Worm (Caenorhabditis elegans) whole organism, L1 larva: ENCODE data around the gene F35B3.3.

Experiments
- C04F5.9 ChIP-seq: sonication (generic microtip); optimal IDR thresholded peaks from 2 replicates; lab custom pipeline; 2016; ENCODE audit warnings: missing genetic modification characterization, missing compliant biosample characterization
- C16A3.4 ChIP-seq: fragments of 150-350 bp; optimal IDR thresholded peaks from 2 replicates; lab custom pipeline; 2014; ENCODE audit warnings: missing biosample characterization, missing genetic modification characterization
- Y116A8C.19 ChIP-seq: sonication (generic microtip); optimal IDR thresholded peaks from 2 replicates; lab custom pipeline; 2016; ENCODE audit warnings: missing compliant biosample characterization, missing genetic modification characterization, borderline replicate concordance
- aly-2 ChIP-seq: fragments of 150-350 bp; optimal IDR thresholded peaks from 2 replicates; lab custom pipeline; 2014; ENCODE audit warnings: missing biosample characterization, missing genetic modification characterization
- blmp-1 ChIP-seq: fragments of 150-350 bp; optimal IDR thresholded peaks from 2 replicates; lab custom pipeline; 2014; ENCODE audit warnings: missing biosample characterization, missing genetic modification characterization
- ces-1 ChIP-seq: fragments of 150-350 bp; optimal IDR thresholded peaks from 2 replicates; lab custom pipeline; 2014; ENCODE audit warnings: missing biosample characterization, missing genetic modification reagents, missing genetic modification characterization
- dsc-1 ChIP-seq: sonication (generic microtip); optimal IDR thresholded peaks from 2 replicates; lab custom pipeline; 2016; ENCODE audit warnings: mild to moderate bottlenecking, missing genetic modification characterization, missing compliant biosample characterization
- efl-1 ChIP-seq, 4 experiments: fragments of 150-350 bp; optimal IDR thresholded peaks in 3 of 4; peaks in 1 of 4; 1 replicate in 1 of 4; 2 replicates in 3 of 4; lab custom pipeline; 2014; ENCODE audit warnings: missing biosample characterization in 2 of 4, missing genetic modification characterization in 2 of 4, missing genetic modification reagents in 2 of 4
- efl-3 ChIP-seq: fragments of 200-800 bp; sonication (Bioruptor generic); optimal IDR thresholded peaks from 2 replicates; lab custom pipeline; 2018; ENCODE audit warnings: mild to moderate bottlenecking, missing genetic modification characterization, missing compliant biosample characterization
- egl-13 ChIP-seq: sonication (generic microtip); optimal IDR thresholded peaks from 2 replicates; lab custom pipeline; 2016; ENCODE audit warnings: missing genotype, missing genetic modification reagents, missing genetic modification characterization, missing compliant biosample characterization
- egl-27 ChIP-seq, 2 experiments: fragments of 150-350 bp in 1 of 2; sonication (generic microtip); optimal IDR thresholded peaks; 3 replicates each; lab custom pipeline; 2017 to 2018; ENCODE audit warnings: missing biosample characterization in 2 of 2, missing genetic modification characterization in 2 of 2, missing genetic modification reagents in 2 of 2
- elt-3 ChIP-seq, 6 experiments: fragments of 150-350 bp in 1 of 6; sonication (generic microtip); optimal IDR thresholded peaks; 2 replicates each; lab custom pipeline; 2017 to 2018; ENCODE audit warnings: missing biosample characterization in 6 of 6, missing genetic modification characterization in 6 of 6, inconsistent platforms in 1 of 6
- fkh-4 ChIP-seq: sonication (generic microtip); optimal IDR thresholded peaks from 2 replicates; lab custom pipeline; 2016; ENCODE audit warnings: missing compliant biosample characterization, missing genetic modification characterization, borderline replicate concordance
- fos-1 ChIP-seq: fragments of 150-350 bp; optimal IDR thresholded peaks from 2 replicates; lab custom pipeline; 2014; ENCODE audit warnings: missing biosample characterization, missing genetic modification characterization
- grh-1 ChIP-seq: fragments of 200-800 bp; sonication (Bioruptor generic); IDR thresholded peaks from 2 replicates; pipeline ENCODE4 v1.3.6; 2022; ENCODE audit warnings: missing genetic modification reagents, missing genetic modification characterization, missing compliant biosample characterization
- hlh-17 ChIP-seq: fragments of 200-800 bp; sonication (Bioruptor generic); optimal IDR thresholded peaks from 2 replicates; lab custom pipeline; 2018; ENCODE audit warnings: missing genetic modification characterization, mild to moderate bottlenecking, missing compliant biosample characterization, moderate library complexity, borderline replicate concordance
- hpl-2 ChIP-seq: fragments of 150-350 bp; optimal IDR thresholded peaks from 2 replicates; lab custom pipeline; 2014; ENCODE audit warnings: missing biosample characterization, missing genetic modification reagents, missing genetic modification characterization
- irx-1 ChIP-seq: sonication (generic microtip); optimal IDR thresholded peaks from 2 replicates; lab custom pipeline; 2016; ENCODE audit warnings: missing genetic modification characterization, missing compliant biosample characterization
- isw-1 ChIP-seq: fragments of 200-800 bp; sonication (Bioruptor generic); IDR thresholded peaks from 2 replicates; pipeline ENCODE4 v1.3.6; 2022; ENCODE audit warnings: missing genetic modification characterization, missing compliant biosample characterization
- lin-14 ChIP-seq: fragments of 200-800 bp; sonication (Bioruptor generic); optimal IDR thresholded peaks from 2 replicates; lab custom pipeline; 2018; ENCODE audit warnings: mild to moderate bottlenecking, missing genetic modification characterization, moderate library complexity, missing compliant biosample characterization
- lin-35 ChIP-seq, 2 experiments: fragments of 150-350 bp; optimal IDR thresholded peaks; 2 replicates each; lab custom pipeline; 2014; ENCODE audit warnings: missing biosample characterization in 2 of 2, missing genetic modification characterization in 2 of 2, missing genetic modification reagents in 2 of 2
- lin-39 ChIP-seq: fragments of 150-350 bp; optimal IDR thresholded peaks from 2 replicates; lab custom pipeline; 2014; ENCODE audit warnings: missing biosample characterization, missing genetic modification reagents, missing genetic modification characterization
- lir-3 ChIP-seq: sonication (generic microtip); optimal IDR thresholded peaks from 2 replicates; lab custom pipeline; 2016; ENCODE audit warnings: mild to moderate bottlenecking, missing genetic modification characterization, moderate library complexity, missing compliant biosample characterization; ENCODE audit not compliant: poor library complexity
- lsy-2 ChIP-seq, 2 experiments: fragments of 150-350 bp; optimal IDR thresholded peaks; 2 replicates each; lab custom pipeline; 2014; ENCODE audit warnings: missing biosample characterization in 2 of 2, missing genetic modification characterization in 2 of 2
- mab-9 ChIP-seq: fragments of 200-800 bp; sonication (Bioruptor generic); IDR thresholded peaks from 2 replicates; pipeline ENCODE4 v1.3.6; 2022; ENCODE audit warnings: missing genetic modification reagents, missing genetic modification characterization, missing compliant biosample characterization
- mdl-1 ChIP-seq, 2 experiments: fragments of 150-350 bp; optimal IDR thresholded peaks; 2 replicates each; lab custom pipeline; 2014 to 2017; ENCODE audit warnings: missing biosample characterization in 2 of 2, missing genetic modification characterization in 2 of 2, inconsistent platforms in 1 of 2
- mep-1 ChIP-seq: fragments of 150-350 bp; optimal IDR thresholded peaks from 2 replicates; lab custom pipeline; 2014; ENCODE audit warnings: missing biosample characterization, missing genetic modification characterization
- nhr-11 ChIP-seq: fragments of 150-350 bp; optimal IDR thresholded peaks from 2 replicates; lab custom pipeline; 2014; ENCODE audit warnings: missing biosample characterization, missing genetic modification characterization
- nhr-19 ChIP-seq: fragments of 200-800 bp; sonication (Bioruptor generic); conservative IDR thresholded peaks from 2 replicates; pipeline ENCODE4 v1.3.6; 2022; ENCODE audit warnings: missing genetic modification characterization, missing compliant biosample characterization
- nhr-20 ChIP-seq: sonication (generic microtip); optimal IDR thresholded peaks from 2 replicates; lab custom pipeline; 2016; ENCODE audit warnings: mild to moderate bottlenecking, missing genetic modification characterization, missing compliant biosample characterization
- nhr-28 ChIP-seq: fragments of 150-350 bp; optimal IDR thresholded peaks from 2 replicates; lab custom pipeline; 2014; ENCODE audit warnings: missing biosample characterization, missing genetic modification characterization
- nhr-71 ChIP-seq: sonication (generic microtip); optimal IDR thresholded peaks from 2 replicates; lab custom pipeline; 2016; ENCODE audit warnings: mild to moderate bottlenecking, missing genetic modification characterization, moderate library complexity, missing compliant biosample characterization
- nhr-77 ChIP-seq: fragments of 150-350 bp; optimal IDR thresholded peaks from 2 replicates; lab custom pipeline; 2014; ENCODE audit warnings: missing biosample characterization, missing genetic modification characterization
- nhr-85 ChIP-seq: sonication (generic microtip); peaks from one replicate; lab custom pipeline; 2016; ENCODE audit warnings: missing genetic modification characterization, inconsistent platforms, missing compliant biosample characterization
- nhr-90 ChIP-seq: sonication (generic microtip); optimal IDR thresholded peaks from 2 replicates; lab custom pipeline; 2016; ENCODE audit warnings: mild to moderate bottlenecking, missing genetic modification characterization, missing compliant biosample characterization; ENCODE audit not compliant: poor library complexity
- pqm-1 ChIP-seq: sonication (generic microtip); optimal IDR thresholded peaks from 3 replicates; lab custom pipeline; 2017; ENCODE audit warnings: missing biosample characterization, missing genetic modification characterization
- snu-23 ChIP-seq: sonication (generic microtip); optimal IDR thresholded peaks from 2 replicates; lab custom pipeline; 2016; ENCODE audit warnings: missing genetic modification characterization, missing compliant biosample characterization
- sox-4 ChIP-seq: sonication (generic microtip); optimal IDR thresholded peaks from 2 replicates; lab custom pipeline; 2016; ENCODE audit warnings: missing genetic modification characterization, missing compliant biosample characterization
- sptf-1 ChIP-seq: fragments of 150-350 bp; optimal IDR thresholded peaks from 2 replicates; lab custom pipeline; 2014; ENCODE audit warnings: missing biosample characterization, missing genetic modification characterization
- tbx-2 ChIP-seq: sonication (generic microtip); optimal IDR thresholded peaks from 2 replicates; lab custom pipeline; 2016; ENCODE audit warnings: missing genetic modification characterization, missing compliant biosample characterization
- tlp-1 ChIP-seq: fragments of 150-350 bp; optimal IDR thresholded peaks from 2 replicates; lab custom pipeline; 2014; ENCODE audit warnings: missing biosample characterization, missing genetic modification characterization
- unc-130 ChIP-seq: fragments of 150-350 bp; optimal IDR thresholded peaks from 2 replicates; lab custom pipeline; 2017; ENCODE audit warnings: missing biosample characterization, missing genetic modification characterization, inconsistent platforms
- unc-62 ChIP-seq: fragments of 150-350 bp; optimal IDR thresholded peaks from 2 replicates; lab custom pipeline; 2014; ENCODE audit warnings: missing biosample characterization, missing genetic modification reagents, missing genetic modification characterization
- vab-15 ChIP-seq: sonication (generic microtip); optimal IDR thresholded peaks from 2 replicates; lab custom pipeline; 2017; ENCODE audit warnings: missing genotype, mild to moderate bottlenecking, missing genetic modification characterization, missing compliant biosample characterization
- xbp-1 ChIP-seq: sonication (generic microtip); optimal IDR thresholded peaks from 2 replicates; lab custom pipeline; 2016; ENCODE audit warnings: missing genetic modification characterization, missing compliant biosample characterization
- ztf-4 ChIP-seq: fragments of 150-350 bp; optimal IDR thresholded peaks from 2 replicates; lab custom pipeline; 2014; ENCODE audit warnings: missing biosample characterization, missing genetic modification characterization

The F35B3.3 gene

ce11 chrX:17058340-17058739 lies 45.1 kb downstream of the F35B3.3 start (continued):
- TF ChIP-seq grh-1 (GFP tag; lab: Robert Waterston, UW) (no peak), nhr-20 (tag; lab: Kevin White, UChicago) (peak; percentile 33), tlp-1 (no peak), dsc-1 (tag; lab: Kevin White, UChicago) (peak; percentile 6), aly-2 (tag; lab: Kevin White, UChicago) (no peak), snu-23 (peak; percentile 19), isw-1 (no peak)

DNA sequence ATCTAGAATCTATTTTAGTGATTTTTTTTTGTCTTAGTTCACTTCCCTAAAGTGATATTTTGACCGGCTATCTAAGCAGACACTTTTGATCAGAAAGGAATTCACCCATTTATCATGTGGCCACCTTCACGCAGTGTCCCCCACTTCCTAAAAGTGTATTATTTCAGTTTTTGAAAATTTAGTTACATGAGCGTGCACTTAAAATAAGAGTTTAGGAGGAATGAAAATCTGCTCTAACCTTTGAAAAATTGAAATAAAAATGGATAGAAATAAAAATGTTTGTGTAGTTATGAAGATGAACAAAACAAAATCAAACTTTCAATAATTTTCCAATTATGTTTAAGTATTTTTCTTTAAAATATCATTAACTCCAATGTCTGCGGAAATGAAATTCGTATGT lies 46.5 kb downstream of the F35B3.3 start:
- TF ChIP-seq efl-1 (optimal IDR thresholded peaks at IDR 0.05; lab: Kevin White, UChicago) (no peak), efl-1 (GFP tag; optimal IDR thresholded peaks at IDR 0.05 in 1 of 2; lab: Kevin White, UChicago) (peak in 1 of 2 experiments; percentile 91), efl-3 (GFP tag; lab: Kevin White, UChicago) (no peak)

DNA sequence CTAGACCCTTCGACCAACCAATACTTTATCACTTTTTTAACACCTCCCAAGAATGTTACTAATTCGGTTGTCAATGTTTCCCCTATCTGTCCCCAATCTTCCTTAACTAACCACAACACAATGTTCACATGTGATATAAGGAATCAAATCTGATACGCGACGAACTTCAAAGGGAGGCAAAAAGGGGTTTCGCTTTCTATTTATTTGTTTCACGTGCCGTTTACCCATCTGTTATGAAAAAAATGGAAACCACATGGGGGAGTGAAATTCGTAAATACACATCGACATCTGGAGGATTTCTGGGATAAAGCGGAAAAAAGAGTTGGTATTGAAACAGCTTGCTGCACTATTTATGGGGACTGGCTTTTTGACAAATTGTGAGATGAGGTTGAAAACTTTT lies 48.9 kb downstream of the F35B3.3 start:
- TF ChIP-seq tbx-2 (tag; lab: Kevin White, UChicago) (peak; percentile 19), C04F5.9 (tag; lab: Kevin White, UChicago) (no peak), nhr-28 (tag; lab: Kevin White, UChicago) (no peak), lin-14 (GFP tag; lab: Kevin White, UChicago) (peak; percentile 70), sptf-1 (no peak), vab-15 (tag; lab: Kevin White, UChicago) (peak; percentile 30), nhr-90 (tag; lab: Kevin White, UChicago) (peak; percentile 9), nhr-77 (no peak), dsc-1 (tag; lab: Kevin White, UChicago) (peak; percentile 93), nhr-71 (tag; lab: Kevin White, UChicago) (peak; percentile 78), nhr-19 (GFP tag; lab: Robert Waterston, UW) (peak; percentile 30; the same call in 1 of the 2 replicates), blmp-1 (tag; lab: Kevin White, UChicago) (peak; percentile 96), snu-23 (peak; percentile 46), fos-1 (tag; lab: Kevin White, UChicago) (no peak), egl-27 (tag; optimal IDR thresholded peaks at IDR 0.05; lab: Kevin White, UChicago) (no peak), ztf-4 (tag; lab: Kevin White, UChicago) (no peak), elt-3 (tag; optimal IDR thresholded peaks at IDR 0.05; lab: Kevin White, UChicago) (peak in 2 of 6 experiments; percentile 69 to 95), fkh-4 (tag; lab: Kevin White, UChicago) (peak; percentile 71), unc-130 (tag; lab: Kevin White, UChicago) (peak; percentile 24), C16A3.4 (tag; lab: Kevin White, UChicago) (peak; percentile 20), mep-1 (tag; lab: Kevin White, UChicago) (peak; percentile 6), egl-13 (no peak), lin-35 (GFP tag; optimal IDR thresholded peaks at IDR 0.05; lab: Kevin White, UChicago) (peak in 1 of 2 experiments; percentile 64), nhr-20 (tag; lab: Kevin White, UChicago) (peak; percentile 66), nhr-85 (peak; percentile 78), hpl-2 (GFP tag; lab: Kevin White, UChicago) (no peak), lsy-2 (tag; optimal IDR thresholded peaks at IDR 0.05; lab: Kevin White, UChicago) (peak in 1 of 2 experiments; percentile 22), mdl-1 (tag; optimal IDR thresholded peaks at IDR 0.05; lab: Kevin White, UChicago) (peak in 1 of 2 experiments; percentile 86)
- TF ChIP-seq, all 84 proteins: peak for 19

DNA sequence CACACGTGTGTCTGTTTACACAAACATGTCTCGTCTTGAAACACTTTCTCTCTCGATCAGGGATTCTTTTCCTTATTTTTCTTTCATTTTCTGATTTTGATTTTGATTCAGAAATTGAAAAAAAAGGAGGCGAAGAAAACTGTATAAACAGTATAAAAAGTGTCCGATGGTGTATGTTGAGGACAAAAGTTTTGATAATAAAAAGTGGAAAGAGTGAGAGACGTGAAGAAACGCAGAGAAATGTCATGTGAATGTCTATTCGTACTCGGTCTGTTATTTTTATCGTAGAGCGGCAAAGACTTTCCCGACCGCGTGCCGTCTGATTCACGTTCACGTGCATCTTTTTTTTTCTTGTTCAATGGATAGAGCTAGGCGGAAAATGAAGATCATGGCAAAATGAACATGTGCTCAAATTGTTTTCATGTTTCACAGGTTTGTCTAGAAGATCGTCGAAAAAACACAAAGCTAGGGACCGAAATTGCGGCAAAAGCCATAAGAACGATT lies 50.5 kb downstream of the F35B3.3 start:
- TF ChIP-seq hpl-2 (GFP tag; lab: Kevin White, UChicago) (no peak), hlh-17 (GFP tag; lab: Kevin White, UChicago) (no peak), mab-9 (GFP tag; lab: Robert Waterston, UW) (no peak), unc-62 (GFP tag; lab: Kevin White, UChicago) (no peak), lin-39 (no peak), C04F5.9 (tag; lab: Kevin White, UChicago) (no peak), egl-13 (no peak), nhr-71 (tag; lab: Kevin White, UChicago) (peak; percentile 91), nhr-11 (no peak), grh-1 (GFP tag; lab: Robert Waterston, UW) (no peak), xbp-1 (peak; percentile 17), pqm-1 (no peak), ces-1 (no peak), fos-1 (tag; lab: Kevin White, UChicago) (no peak), lsy-2 (tag; optimal IDR thresholded peaks at IDR 0.05; lab: Kevin White, UChicago) (peak in 1 of 2 experiments; percentile 66), irx-1 (tag; lab: Kevin White, UChicago) (peak; percentile 46), Y116A8C.19 (tag; lab: Kevin White, UChicago) (no peak), lir-3 (tag; lab: Kevin White, UChicago) (peak; percentile 38), sox-4 (tag; lab: Kevin White, UChicago) (no peak)
